Worm (Caenorhabditis elegans): ENCODE data around the gene nhr-140.

The nhr-140 gene

ce11 chrV:7009461-7009860, 20.0 kb upstream of the nhr-140 start, which contains the start of gene C33G8.2:
C33G8.2 (plus strand) TSS chrV:7009761.
- TF ChIP-seq flt-1 (GFP tag; IDR thresholded peaks at IDR 0.05) (no peak), hnd-1 (tag; optimal IDR thresholded peaks at IDR 0.05) (no peak), hmbx-1 (tag; optimal IDR thresholded peaks at IDR 0.05) (no peak), ceh-13 (GFP tag; optimal IDR thresholded peaks at IDR 0.05) (no peak), pes-1 (GFP tag; IDR thresholded peaks at IDR 0.05) (no peak), scrt-1 (GFP tag; IDR thresholded peaks at IDR 0.05) (no peak), ceh-36 (tag; optimal IDR thresholded peaks at IDR 0.05) (no peak), aly-1 (tag; optimal IDR thresholded peaks at IDR 0.05) (no peak), sea-1 (GFP tag; conservative IDR thresholded peaks at IDR 0.05) (no peak)

ce11 chrV:7007307-7007706, 17.8 kb upstream of the nhr-140 start, which contains the start of gene drd-10:
drd-10 (plus strand) TSS chrV:7007607.
- TF ChIP-seq hmg-4 (GFP tag; optimal IDR thresholded peaks at IDR 0.05) (no peak), sea-1 (GFP tag; conservative IDR thresholded peaks at IDR 0.05) (no peak), scrt-1 (GFP tag; IDR thresholded peaks at IDR 0.05) (no peak), B0310.2 (tag; optimal IDR thresholded peaks at IDR 0.05) (no peak), tra-4 (tag; optimal IDR thresholded peaks at IDR 0.05) (no peak), ceh-13 (GFP tag; optimal IDR thresholded peaks at IDR 0.05) (no peak), hmbx-1 (tag; optimal IDR thresholded peaks at IDR 0.05) (no peak), tbx-37 (GFP tag; conservative IDR thresholded peaks at IDR 0.05) (no peak), F13C5.2 (tag; optimal IDR thresholded peaks at IDR 0.05) (no peak), aly-1 (tag; optimal IDR thresholded peaks at IDR 0.05) (no peak), ceh-36 (tag; optimal IDR thresholded peaks at IDR 0.05) (no peak), pes-1 (GFP tag; IDR thresholded peaks at IDR 0.05) (no peak), flt-1 (GFP tag; IDR thresholded peaks at IDR 0.05) (no peak), ets-7 (tag; optimal IDR thresholded peaks at IDR 0.05) (no peak)

ce11 chrV:7005964-7006363, 16.5 kb upstream of the nhr-140 start, which contains the start of gene spig-10:
spig-10 (plus strand) TSS chrV:7006264.
- TF ChIP-seq ceh-36 (tag; optimal IDR thresholded peaks at IDR 0.05) (no peak), scrt-1 (GFP tag; IDR thresholded peaks at IDR 0.05) (no peak), ama-1 (optimal IDR thresholded peaks at IDR 0.05) (no peak), hmg-4 (GFP tag; optimal IDR thresholded peaks at IDR 0.05) (no peak), ets-7 (tag; optimal IDR thresholded peaks at IDR 0.05) (no peak), tbx-11 (GFP tag; IDR thresholded peaks at IDR 0.05) (no peak), hmbx-1 (tag; optimal IDR thresholded peaks at IDR 0.05) (no peak), aly-1 (tag; optimal IDR thresholded peaks at IDR 0.05) (no peak)

ce11 chrV:7003850-7004249, 14.4 kb upstream of the nhr-140 start, which contains the start of gene srab-4:
srab-4 (plus strand) TSS chrV:7004150.
- TF ChIP-seq aly-1 (tag; optimal IDR thresholded peaks at IDR 0.05) (no peak), pes-1 (GFP tag; IDR thresholded peaks at IDR 0.05) (no peak), B0310.2 (tag; optimal IDR thresholded peaks at IDR 0.05) (no peak), ama-1 (optimal IDR thresholded peaks at IDR 0.05) (no peak), tra-4 (tag; optimal IDR thresholded peaks at IDR 0.05) (no peak), F13C5.2 (tag; optimal IDR thresholded peaks at IDR 0.05) (no peak), hnd-1 (tag; optimal IDR thresholded peaks at IDR 0.05) (no peak), ceh-36 (tag; optimal IDR thresholded peaks at IDR 0.05) (no peak), tbx-11 (GFP tag; IDR thresholded peaks at IDR 0.05) (no peak), hmbx-1 (tag; optimal IDR thresholded peaks at IDR 0.05) (no peak), ets-7 (tag; optimal IDR thresholded peaks at IDR 0.05) (no peak), scrt-1 (GFP tag; IDR thresholded peaks at IDR 0.05) (no peak), tbx-37 (GFP tag; conservative IDR thresholded peaks at IDR 0.05) (no peak), ceh-13 (GFP tag; optimal IDR thresholded peaks at IDR 0.05) (no peak), sea-1 (GFP tag; conservative IDR thresholded peaks at IDR 0.05) (no peak), hmg-4 (GFP tag; optimal IDR thresholded peaks at IDR 0.05) (no peak)

- TF ChIP-seq ceh-36 (tag; optimal IDR thresholded peaks at IDR 0.05), result no peak
- no peak for TF ChIP-seq ama-1 (optimal IDR thresholded peaks at IDR 0.05)
- no peak for TF ChIP-seq aly-1 (tag; optimal IDR thresholded peaks at IDR 0.05)
- TF ChIP-seq pes-1 (GFP tag; IDR thresholded peaks at IDR 0.05), result no peak
- no peak for TF ChIP-seq tra-4 (tag; optimal IDR thresholded peaks at IDR 0.05)
- TF ChIP-seq hmbx-1 (tag; optimal IDR thresholded peaks at IDR 0.05), result no peak
- TF ChIP-seq flt-1 (GFP tag; IDR thresholded peaks at IDR 0.05), result no peak
- TF ChIP-seq hnd-1 (tag; optimal IDR thresholded peaks at IDR 0.05), result no peak
- TF ChIP-seq ceh-13 (GFP tag; optimal IDR thresholded peaks at IDR 0.05), result no peak
- TF ChIP-seq scrt-1 (GFP tag; IDR thresholded peaks at IDR 0.05), result no peak
- no peak for TF ChIP-seq hmg-4 (GFP tag; optimal IDR thresholded peaks at IDR 0.05)
- TF ChIP-seq ets-7 (tag; optimal IDR thresholded peaks at IDR 0.05), result no peak
- no peak for TF ChIP-seq B0310.2 (tag; optimal IDR thresholded peaks at IDR 0.05)
Measured at ce11 chrV:7000734-7001133, 11.3 kb upstream of the nhr-140 start.

ce11 chrV:6998303-6998884, 8.9 kb upstream of the nhr-140 start, which contains the start of gene nhr-42:
nhr-42 (plus strand) TSS chrV:6998819.
- no peak for TF ChIP-seq ama-1 (optimal IDR thresholded peaks at IDR 0.05)
- no peak for TF ChIP-seq scrt-1 (GFP tag; IDR thresholded peaks at IDR 0.05)
- TF ChIP-seq sea-1 (GFP tag; conservative IDR thresholded peaks at IDR 0.05), result no peak

- TF ChIP-seq tbx-11 (GFP tag; IDR thresholded peaks at IDR 0.05), result no peak
- TF ChIP-seq ceh-36 (tag; optimal IDR thresholded peaks at IDR 0.05), result no peak
- TF ChIP-seq ama-1 (optimal IDR thresholded peaks at IDR 0.05), result no peak
- no peak for TF ChIP-seq hmg-4 (GFP tag; optimal IDR thresholded peaks at IDR 0.05)
- TF ChIP-seq pes-1 (GFP tag; IDR thresholded peaks at IDR 0.05), result no peak
- TF ChIP-seq F13C5.2 (tag; optimal IDR thresholded peaks at IDR 0.05), result no peak
- no peak for TF ChIP-seq tbx-37 (GFP tag; conservative IDR thresholded peaks at IDR 0.05)
- TF ChIP-seq ceh-13 (GFP tag; optimal IDR thresholded peaks at IDR 0.05), result no peak
- no peak for TF ChIP-seq hmbx-1 (tag; optimal IDR thresholded peaks at IDR 0.05)
- no peak for TF ChIP-seq B0310.2 (tag; optimal IDR thresholded peaks at IDR 0.05)
- no peak for TF ChIP-seq flt-1 (GFP tag; IDR thresholded peaks at IDR 0.05)
- TF ChIP-seq scrt-1 (GFP tag; IDR thresholded peaks at IDR 0.05), result no peak
- TF ChIP-seq ets-7 (tag; optimal IDR thresholded peaks at IDR 0.05), result no peak
- TF ChIP-seq hnd-1 (tag; optimal IDR thresholded peaks at IDR 0.05), result no peak
- TF ChIP-seq tra-4 (tag; optimal IDR thresholded peaks at IDR 0.05), result no peak
Measured at ce11 chrV:6997041-6997552, 7.6 kb upstream of the nhr-140 start, which contains the start of gene nhr-107. nhr-107 (minus strand) TSS chrV:6997091.

Measured in whole organism, early embryonic.